Worm (Caenorhabditis elegans) whole organism, late embryonic: ENCODE measurements around the gene sfxn-1.1.

Source experiments
- ceh-24 ChIP-seq: sonication (generic microtip); optimal IDR thresholded peaks from 2 replicates; lab custom pipeline; 2016; ENCODE audit warnings: mild to moderate bottlenecking, missing genetic modification characterization, missing compliant biosample characterization
- dve-1 ChIP-seq: sonication (generic microtip); optimal IDR thresholded peaks from 2 replicates; lab custom pipeline; 2017; ENCODE audit warnings: antibody characterized with exemption, mild to moderate bottlenecking, missing genetic modification characterization, missing compliant biosample characterization
- eyg-1 ChIP-seq: sonication (generic microtip); optimal IDR thresholded peaks from 2 replicates; lab custom pipeline; 2016; ENCODE audit warnings: missing genotype, missing genetic modification characterization, missing compliant biosample characterization
- hlh-8 ChIP-seq: sonication (generic microtip); optimal IDR thresholded peaks from 2 replicates; lab custom pipeline; 2016; ENCODE audit warnings: missing genotype, missing genetic modification characterization, missing compliant biosample characterization
- mec-3 ChIP-seq: sonication (generic microtip); optimal IDR thresholded peaks from 2 replicates; lab custom pipeline; 2016; ENCODE audit warnings: borderline replicate concordance, missing genetic modification characterization, missing compliant biosample characterization
- nfya-1 ChIP-seq: sonication (generic microtip); optimal IDR thresholded peaks from 2 replicates; lab custom pipeline; 2017; ENCODE audit warnings: missing genetic modification characterization, mild to moderate bottlenecking, missing compliant biosample characterization, antibody characterized with exemption, moderate library complexity
- nhr-11 ChIP-seq: fragments of 150-350 bp; optimal IDR thresholded peaks from 2 replicates; lab custom pipeline; 2014; ENCODE audit warnings: missing biosample characterization, missing genetic modification characterization
- pqm-1 ChIP-seq: sonication (generic microtip); optimal IDR thresholded peaks from 2 replicates; lab custom pipeline; 2016; ENCODE audit warnings: missing genetic modification characterization, missing compliant biosample characterization
- pros-1 ChIP-seq: fragments of 150-350 bp; optimal IDR thresholded peaks from 2 replicates; lab custom pipeline; 2014; ENCODE audit warnings: missing biosample characterization, missing genetic modification reagents, missing genetic modification characterization
- rnt-1 ChIP-seq: sonication (generic microtip); optimal IDR thresholded peaks from 2 replicates; lab custom pipeline; 2016; ENCODE audit warnings: missing genetic modification characterization, missing compliant biosample characterization
- unc-42 ChIP-seq: sonication (generic microtip); optimal IDR thresholded peaks from 2 replicates; lab custom pipeline; 2016; ENCODE audit warnings: missing genotype, missing genetic modification characterization, missing compliant biosample characterization

- no peak for TF ChIP-seq nfya-1 (tag; lab: Kevin White, UChicago)
- TF ChIP-seq hlh-8 (tag; lab: Kevin White, UChicago), result no peak
- TF ChIP-seq dve-1 (tag; lab: Kevin White, UChicago), result no peak
- no peak for TF ChIP-seq pros-1
- TF ChIP-seq mec-3 (tag; lab: Kevin White, UChicago), result no peak
- no peak for TF ChIP-seq nhr-11 (tag; lab: Kevin White, UChicago)
- TF ChIP-seq unc-42 (tag; lab: Kevin White, UChicago), result no peak
- TF ChIP-seq pqm-1, result no peak
- TF ChIP-seq eyg-1, result no peak
- no peak for TF ChIP-seq ceh-24 (tag; lab: Kevin White, UChicago)
- TF ChIP-seq rnt-1 (tag; lab: Kevin White, UChicago), result no peak
Measured at ce11 chrII:9554925-9555553, 36.4 kb upstream of the sfxn-1.1 start, which contains the start of gene F35H8.2.
